Worm (Caenorhabditis elegans) whole organism, L4 larva: ENCODE measurements around the gene zig-11.
"Not testable (repeated sequence)": the region's sequence is repeated elsewhere in the genome, so short reads cannot be mapped to it uniquely, and the experiment has no call there.

Experiments used
- aha-1 ChIP-seq: fragments of 150-350 bp; peaks from one replicate; lab custom pipeline; 2014; ENCODE audit warnings: missing biosample characterization, missing genetic modification characterization
- ceh-44 ChIP-seq: fragments of 200-800 bp; sonication (Bioruptor generic); IDR thresholded peaks from 2 replicates; pipeline ENCODE4 v1.3.6; 2022; ENCODE audit warnings: missing genetic modification reagents, missing genetic modification characterization, missing compliant biosample characterization
- dmd-6 ChIP-seq: fragments of 200-800 bp; sonication (Bioruptor generic); IDR thresholded peaks from 2 replicates; pipeline ENCODE4 v1.3.6; 2022; ENCODE audit warnings: missing genetic modification reagents, missing genetic modification characterization, missing compliant biosample characterization
- dve-1 ChIP-seq: sonication (generic microtip); optimal IDR thresholded peaks from 2 replicates; lab custom pipeline; 2017; ENCODE audit warnings: antibody characterized with exemption, mild to moderate bottlenecking, missing genetic modification characterization, missing compliant biosample characterization; ENCODE audit not compliant: insufficient read depth
- gei-8 ChIP-seq: fragments of 200-800 bp; sonication (Bioruptor generic); optimal IDR thresholded peaks from 2 replicates; lab custom pipeline; 2018; ENCODE audit warnings: mild to moderate bottlenecking, missing genetic modification characterization, missing compliant biosample characterization
- hlh-30 ChIP-seq: sonication (generic microtip); optimal IDR thresholded peaks from 2 replicates; lab custom pipeline; 2017; ENCODE audit warnings: antibody characterized with exemption, mild to moderate bottlenecking, missing genetic modification characterization, missing compliant biosample characterization; ENCODE audit not compliant: insufficient read depth
- lim-7 ChIP-seq: fragments of 200-800 bp; sonication (Bioruptor generic); IDR thresholded peaks from 2 replicates; pipeline ENCODE4 v1.3.6; 2022; ENCODE audit warnings: missing genetic modification characterization, missing compliant biosample characterization
- lin-38 ChIP-seq: fragments of 200-800 bp; sonication (Bioruptor generic); IDR thresholded peaks from 2 replicates; pipeline ENCODE4 v1.3.6; 2022; ENCODE audit warnings: missing genetic modification reagents, missing genetic modification characterization, missing compliant biosample characterization
- lir-3 ChIP-seq: sonication (generic microtip); optimal IDR thresholded peaks from 2 replicates; lab custom pipeline; 2016; ENCODE audit warnings: mild to moderate bottlenecking, missing genetic modification characterization, missing compliant biosample characterization
- mdl-1 ChIP-seq, 2 experiments: fragments of 150-350 bp in 1 of 2; sonication (generic microtip) in 1 of 2; optimal IDR thresholded peaks; 2 replicates each; lab custom pipeline; 2014 to 2017; ENCODE audit warnings: missing biosample characterization in 2 of 2, missing genetic modification characterization in 2 of 2
- mxl-3 ChIP-seq: fragments of 200-800 bp; sonication (Bioruptor generic); optimal IDR thresholded peaks from 2 replicates; lab custom pipeline; 2018; ENCODE audit warnings: mild to moderate bottlenecking, missing genetic modification characterization, missing compliant biosample characterization
- nhr-28 ChIP-seq: fragments of 150-350 bp; optimal IDR thresholded peaks from 2 replicates; lab custom pipeline; 2014; ENCODE audit warnings: missing biosample characterization, missing genetic modification characterization
- nhr-76 ChIP-seq: fragments of 150-350 bp; optimal IDR thresholded peaks from 2 replicates; lab custom pipeline; 2014; ENCODE audit warnings: missing biosample characterization, missing genetic modification characterization
- pha-4 ChIP-seq, 2 experiments: fragments of 150-350 bp in 1 of 2; fragments of 200-800 bp in 1 of 2; sonication (Bioruptor generic) in 1 of 2; IDR thresholded peaks in 1 of 2; optimal IDR thresholded peaks in 1 of 2; 2 replicates each; pipeline versions ENCODE4 v1.3.6 to Lab custom; 2014 to 2022; ENCODE audit warnings: missing genetic modification characterization in 2 of 2, missing genetic modification reagents in 2 of 2, missing biosample characterization in 1 of 2, missing compliant biosample characterization in 1 of 2
- pqm-1 ChIP-seq: sonication (generic microtip); optimal IDR thresholded peaks from 2 replicates; lab custom pipeline; 2017; ENCODE audit warnings: missing biosample characterization, missing genetic modification characterization
- rbr-2 ChIP-seq: sonication (generic microtip); optimal IDR thresholded peaks from 2 replicates; lab custom pipeline; 2016; ENCODE audit warnings: missing genotype, missing genetic modification characterization, missing compliant biosample characterization
- set-16 ChIP-seq: fragments of 200-800 bp; sonication (Bioruptor generic); IDR thresholded peaks from 2 replicates; pipeline ENCODE4 v1.3.6; 2022; ENCODE audit warnings: missing genetic modification reagents, missing genetic modification characterization, missing compliant biosample characterization
- unc-62 ChIP-seq, 3 experiments: fragments of 150-350 bp in 1 of 3; sonication (generic microtip); optimal IDR thresholded peaks in 2 of 3; peaks in 1 of 3; 1 replicate in 1 of 3; 2 replicates in 2 of 3; lab custom pipeline; 2014 to 2017; ENCODE audit warnings: missing biosample characterization in 3 of 3, missing genetic modification characterization in 3 of 3, missing genetic modification reagents in 3 of 3, missing genotype in 1 of 3
- zfp-2 ChIP-seq: sonication (generic microtip); optimal IDR thresholded peaks from 2 replicates; lab custom pipeline; 2016; ENCODE audit warnings: mild to moderate bottlenecking, missing genetic modification characterization, missing compliant biosample characterization
- ztf-11 ChIP-seq: fragments of 150-350 bp; optimal IDR thresholded peaks from 2 replicates; lab custom pipeline; 2014; ENCODE audit warnings: missing biosample characterization, missing genetic modification characterization

zig-11 gene

DNA sequence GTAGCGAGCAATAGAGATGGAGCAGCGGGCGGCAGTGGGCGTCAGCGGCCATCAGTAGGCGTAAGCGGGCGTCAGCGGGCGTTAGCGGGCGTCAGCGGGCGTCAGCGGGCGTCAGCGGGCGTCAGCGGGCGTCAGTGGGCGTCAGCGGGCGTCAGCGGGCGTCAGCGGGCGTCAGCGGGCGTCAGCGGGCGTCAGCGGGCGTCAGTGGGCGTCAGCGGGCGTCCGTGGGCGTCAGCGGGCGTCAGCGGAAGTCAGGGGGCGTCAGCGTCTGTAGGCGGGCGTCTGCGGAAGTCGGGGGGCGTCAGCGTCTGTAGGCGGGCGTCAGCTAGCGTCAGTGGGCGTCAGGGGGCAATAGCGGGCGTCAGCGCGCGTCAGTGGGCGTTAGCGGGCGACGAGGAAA, 42.7 kb downstream of the zig-11 start:
- TF ChIP-seq pha-4 (GFP tag; IDR thresholded peaks at IDR 0.05; lab: Robert Waterston, UW), result peak; percentile 63; the same call in 1 of the 2 replicates
- TF ChIP-seq pha-4 (tag; optimal IDR thresholded peaks at IDR 0.05; lab: Kevin White, UChicago), result not testable (repeated sequence)
- TF ChIP-seq lin-38 (GFP tag; lab: Robert Waterston, UW), result peak; percentile 14; the same call in 1 of the 2 replicates
- peak; percentile 99 for TF ChIP-seq set-16

DNA sequence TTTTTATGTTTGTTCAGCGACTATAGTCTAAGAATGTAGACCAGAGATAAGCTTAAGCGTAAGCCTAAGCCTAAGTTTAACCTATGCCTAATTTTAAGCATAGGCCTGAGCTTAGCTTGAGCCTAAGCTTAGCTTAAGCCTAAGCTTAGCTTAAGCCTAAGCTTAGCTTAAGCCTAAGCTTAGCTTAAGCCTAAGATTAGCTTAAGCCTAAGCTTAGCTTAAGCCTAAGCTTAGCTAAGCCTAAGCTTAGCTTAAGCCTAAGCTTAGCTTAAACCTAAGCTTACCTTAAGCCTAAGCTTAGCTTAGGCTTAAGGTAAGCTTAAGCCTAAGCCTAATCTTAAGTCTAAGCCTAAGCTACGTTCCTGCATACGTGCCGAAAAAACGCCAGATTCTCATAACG, 44.1 kb downstream of the zig-11 start:
- TF ChIP-seq zfp-2 (tag; lab: Kevin White, UChicago) (no peak), unc-62 (GFP tag; optimal IDR thresholded peaks at IDR 0.05 in 1 of 2; lab: Kevin White, UChicago) (peak in 1 of 2 experiments; percentile 8), unc-62 (tag; optimal IDR thresholded peaks at IDR 0.05; lab: Kevin White, UChicago) (no peak), ceh-44 (no peak)

DNA sequence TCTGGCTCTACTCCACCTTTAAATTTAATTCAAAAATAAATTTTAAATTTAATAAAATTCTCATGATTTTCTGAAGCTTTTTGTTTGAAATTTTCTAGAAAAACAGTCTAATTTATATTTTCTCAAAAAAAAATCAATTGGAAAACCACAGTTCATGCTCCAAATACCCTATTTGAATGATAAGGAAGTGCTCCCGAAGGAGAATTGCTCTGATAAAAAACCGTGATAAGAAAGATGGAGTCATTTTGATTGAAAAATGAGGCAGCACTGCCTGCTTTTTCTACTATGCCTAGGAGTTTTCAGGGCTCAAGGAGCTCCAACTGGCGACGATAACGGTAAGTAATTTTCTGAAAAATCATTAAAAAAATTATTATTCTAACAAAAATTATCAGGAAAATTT, 46.8 kb downstream of the zig-11 start, which contains the start of gene T10B5.7:
T10B5.7 (plus strand) TSS at position 225 of the 400 bp plus-strand sequence.
- TF ChIP-seq gei-8 (no peak), pqm-1 (tag; lab: Kevin White, UChicago) (peak; percentile 62), nhr-28 (tag; lab: Kevin White, UChicago) (peak; percentile 75), dmd-6 (GFP tag; lab: Robert Waterston, UW) (peak; percentile 19; the same call in 1 of the 2 replicates), dve-1 (tag; lab: Kevin White, UChicago) (peak; percentile 2)
- TF ChIP-seq, all 104 proteins: peak for 4

DNA sequence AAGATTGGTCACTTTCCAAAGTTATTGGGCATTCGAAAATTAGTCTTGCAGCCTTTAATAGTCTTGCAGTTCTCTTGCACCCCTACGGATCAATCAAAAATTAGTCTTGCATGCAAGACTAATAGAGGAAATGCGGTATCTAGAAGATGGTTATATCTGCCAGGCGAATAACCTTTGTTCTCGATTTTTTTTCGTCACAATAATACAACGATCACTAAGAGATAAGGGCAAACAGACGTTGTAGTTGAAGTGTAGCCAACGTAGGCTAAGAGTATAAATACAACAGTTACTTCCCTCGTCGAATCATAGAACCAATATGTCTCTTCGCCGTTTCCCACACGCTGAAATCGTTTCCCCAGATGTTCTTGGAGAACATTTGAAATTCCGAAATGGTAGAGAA, 51.0 kb downstream of the zig-11 start, which contains the start of gene T10B5.8:
T10B5.8 (plus strand) TSS at position 301 of the 400 bp plus-strand sequence.
- TF ChIP-seq ztf-11 (tag; lab: Kevin White, UChicago), result no peak
- no peak for TF ChIP-seq rbr-2 (tag; lab: Kevin White, UChicago)
- TF ChIP-seq lim-7 (GFP tag; lab: Robert Waterston, UW), result no peak
- TF ChIP-seq lir-3, result no peak
- TF ChIP-seq nhr-28 (tag; lab: Kevin White, UChicago), result peak; percentile 66
- TF ChIP-seq aha-1 (tag; lab: Kevin White, UChicago), result peak; percentile 3

DNA sequence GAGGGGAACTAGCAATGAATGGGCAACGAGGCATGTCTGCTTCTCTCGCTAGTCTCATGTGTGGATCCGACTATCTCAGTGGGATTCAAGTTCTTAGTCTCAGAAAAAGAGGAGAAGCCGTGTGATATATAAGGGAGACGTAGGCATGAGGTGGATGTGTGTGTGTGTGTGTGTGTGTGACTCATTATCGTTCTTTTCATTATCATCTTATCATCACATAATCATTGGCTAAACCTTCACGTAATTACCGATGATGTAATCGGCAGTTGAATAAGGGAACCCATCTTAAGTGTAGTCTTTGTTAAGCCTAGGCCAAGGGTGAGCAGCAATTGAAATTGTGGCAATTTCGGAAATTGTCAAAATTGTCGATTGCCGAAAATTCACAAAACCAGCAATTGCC, 62.8 kb downstream of the zig-11 start, which contains the start of gene Y32G9B.1:
Y32G9B.1 (minus strand) TSS at position 101 of the 400 bp plus-strand sequence.
- TF ChIP-seq mdl-1 (tag; optimal IDR thresholded peaks at IDR 0.05; lab: Kevin White, UChicago), result peak in 1 of 2 experiments; percentile 20
- TF ChIP-seq mxl-3, result peak; percentile 80
- TF ChIP-seq nhr-28 (tag; lab: Kevin White, UChicago), result peak; percentile 3
- TF ChIP-seq nhr-76 (tag; lab: Kevin White, UChicago), result no peak
- TF ChIP-seq hlh-30, result peak; percentile 11
